Fruit fly (Drosophila melanogaster) whole organism, prepupa: Measurements from ENCODE around the gene plh.

Source experiments
- Blimp-1 ChIP-seq: fragments of 200-800 bp; sonication (Bioruptor generic); optimal IDR thresholded peaks from 3 replicates; lab custom pipeline; 2017; ENCODE audit warnings: missing biosample characterization, missing genetic modification characterization, mild to moderate bottlenecking, moderate library complexity, missing genetic modification reagents
- CG10669 ChIP-seq: fragments of 200-800 bp; sonication (Bioruptor generic); optimal IDR thresholded peaks from 3 replicates; lab custom pipeline; 2018; ENCODE audit warnings: missing biosample characterization, mild to moderate bottlenecking, missing genetic modification characterization, moderate library complexity
- CG11294 ChIP-seq: fragments of 200-800 bp; sonication (Bioruptor generic); IDR thresholded peaks from 2 replicates; pipeline ENCODE4 v1.3.6; 2022; ENCODE audit warnings: missing biosample characterization, missing genetic modification characterization
- CG11762 ChIP-seq: fragments of 200-800 bp; sonication (Bioruptor generic); optimal IDR thresholded peaks from 3 replicates; lab custom pipeline; 2016; ENCODE audit warnings: missing biosample characterization, missing genetic modification characterization; ENCODE audit not compliant: insufficient read depth
- CG11902 ChIP-seq: fragments of 200-800 bp; sonication (Bioruptor generic); optimal IDR thresholded peaks from 3 replicates; lab custom pipeline; 2016; ENCODE audit warnings: missing biosample characterization, missing genetic modification characterization
- CG15336 ChIP-seq: fragments of 200-800 bp; sonication (Bioruptor generic); IDR thresholded peaks from 2 replicates; pipeline ENCODE4 v1.3.6; 2022; ENCODE audit warnings: missing biosample characterization, missing genetic modification characterization
- CG16779 ChIP-seq: fragments of 200-800 bp; sonication (Bioruptor generic); optimal IDR thresholded peaks from 3 replicates; lab custom pipeline; 2017; ENCODE audit warnings: missing biosample characterization, mild to moderate bottlenecking, missing genetic modification characterization
- CG3032 ChIP-seq: fragments of 200-800 bp; optimal IDR thresholded peaks from 2 replicates; lab custom pipeline; 2019; ENCODE audit warnings: missing biosample characterization, mild to moderate bottlenecking, missing genetic modification characterization, moderate library complexity
- CG31627 ChIP-seq: fragments of 200-800 bp; sonication (Bioruptor generic); optimal IDR thresholded peaks from 3 replicates; lab custom pipeline; 2016; ENCODE audit warnings: missing biosample characterization, missing genetic modification characterization
- CG32006 ChIP-seq: fragments of 200-800 bp; sonication (Bioruptor generic); optimal IDR thresholded peaks from 3 replicates; lab custom pipeline; 2017; ENCODE audit warnings: missing biosample characterization, mild to moderate bottlenecking, missing genetic modification characterization
- CG34406 ChIP-seq: fragments of 200-800 bp; sonication (Bioruptor generic); optimal IDR thresholded peaks from 3 replicates; lab custom pipeline; 2016; ENCODE audit warnings: missing biosample characterization, missing genetic modification characterization
- CG3919 ChIP-seq: fragments of 200-800 bp; sonication (Bioruptor generic); optimal IDR thresholded peaks from 3 replicates; lab custom pipeline; 2016; ENCODE audit warnings: missing biosample characterization, missing genetic modification characterization
- CG6163 ChIP-seq: fragments of 200-800 bp; sonication (Bioruptor generic); IDR thresholded peaks from 3 replicates; pipeline ENCODE4 v1.3.6; 2022; ENCODE audit warnings: missing biosample characterization, missing genetic modification characterization
- CG6792 ChIP-seq: fragments of 200-800 bp; sonication (Bioruptor generic); optimal IDR thresholded peaks from 3 replicates; lab custom pipeline; 2016; ENCODE audit warnings: missing biosample characterization, missing genetic modification characterization
- CG6808 ChIP-seq: fragments of 200-800 bp; sonication (Bioruptor generic); optimal IDR thresholded peaks from 3 replicates; lab custom pipeline; 2017; ENCODE audit warnings: missing biosample characterization, missing genetic modification characterization, mild to moderate bottlenecking, moderate library complexity, missing genetic modification reagents
- CG6854 ChIP-seq: fragments of 200-800 bp; sonication (Bioruptor generic); optimal IDR thresholded peaks from 2 replicates; lab custom pipeline; 2017; ENCODE audit warnings: missing biosample characterization, mild to moderate bottlenecking, missing genetic modification characterization
- CG7368 ChIP-seq: fragments of 200-800 bp; sonication (Bioruptor generic); optimal IDR thresholded peaks from 3 replicates; lab custom pipeline; 2016; ENCODE audit warnings: missing biosample characterization, missing genetic modification characterization
- CG8119 ChIP-seq: fragments of 200-800 bp; sonication (Bioruptor generic); IDR thresholded peaks from 3 replicates; pipeline ENCODE4 v1.3.6; 2022; ENCODE audit warnings: missing biosample characterization, missing genetic modification characterization
- CG8319 ChIP-seq: fragments of 200-800 bp; sonication (Bioruptor generic); optimal IDR thresholded peaks from 3 replicates; lab custom pipeline; 2016; ENCODE audit warnings: missing biosample characterization, missing genetic modification characterization
- CG8632 ChIP-seq: fragments of 200-800 bp; sonication (Bioruptor generic); optimal IDR thresholded peaks from 3 replicates; lab custom pipeline; 2016; ENCODE audit warnings: missing biosample characterization, missing genetic modification characterization
- CG9139 ChIP-seq: fragments of 200-800 bp; sonication (Bioruptor generic); optimal IDR thresholded peaks from 3 replicates; lab custom pipeline; 2017; ENCODE audit warnings: missing biosample characterization, mild to moderate bottlenecking, missing genetic modification characterization
- Eip75B ChIP-seq: fragments of 200-800 bp; sonication (Bioruptor generic); optimal IDR thresholded peaks from 3 replicates; lab custom pipeline; 2016; ENCODE audit warnings: missing biosample characterization, missing genetic modification characterization
- Eip78C ChIP-seq: fragments of 200-800 bp; sonication (Bioruptor generic); peaks from one replicate; lab custom pipeline; 2016; ENCODE audit warnings: missing biosample characterization, missing genetic modification characterization
- Eip93F ChIP-seq: fragments of 200-800 bp; sonication (Bioruptor generic); optimal IDR thresholded peaks from 2 replicates; lab custom pipeline; 2016; ENCODE audit warnings: missing biosample characterization, mild to moderate bottlenecking, missing genetic modification characterization
- Ets21C ChIP-seq: fragments of 200-800 bp; sonication (Bioruptor generic); optimal IDR thresholded peaks from 3 replicates; lab custom pipeline; 2016; ENCODE audit warnings: missing biosample characterization, missing genetic modification characterization
- Ets96B ChIP-seq: fragments of 200-800 bp; optimal IDR thresholded peaks from 2 replicates; lab custom pipeline; 2019; ENCODE audit warnings: missing biosample characterization, mild to moderate bottlenecking, missing genetic modification characterization, moderate library complexity
- Gug ChIP-seq: fragments of 200-800 bp; sonication (Bioruptor generic); IDR thresholded peaks from 2 replicates; pipeline ENCODE4 v1.3.6; 2022; ENCODE audit warnings: missing biosample characterization, missing genetic modification characterization
- Hr38 ChIP-seq: sonication (Bioruptor generic); optimal IDR thresholded peaks from 2 replicates; lab custom pipeline; 2016; ENCODE audit warnings: missing biosample characterization, missing genetic modification characterization
- Hr39 ChIP-seq: fragments of 200-800 bp; sonication (Bioruptor generic); optimal IDR thresholded peaks from 2 replicates; lab custom pipeline; 2016; ENCODE audit warnings: missing biosample characterization, missing genetic modification characterization
- Hr4 ChIP-seq: fragments of 200-800 bp; sonication (Bioruptor generic); optimal IDR thresholded peaks from 3 replicates; lab custom pipeline; 2016; ENCODE audit warnings: missing biosample characterization, missing genetic modification characterization
- Lpt ChIP-seq: fragments of 200-800 bp; sonication (Bioruptor generic); optimal IDR thresholded peaks from 3 replicates; lab custom pipeline; 2016; ENCODE audit warnings: missing biosample characterization, missing genetic modification characterization
- Met ChIP-seq: fragments of 200-800 bp; sonication (Bioruptor generic); optimal IDR thresholded peaks from 3 replicates; lab custom pipeline; 2016; ENCODE audit warnings: missing biosample characterization, missing genetic modification characterization
- OdsH ChIP-seq: fragments of 200-800 bp; sonication (Bioruptor generic); optimal IDR thresholded peaks from 3 replicates; lab custom pipeline; 2016; ENCODE audit warnings: missing biosample characterization, missing genetic modification characterization
- Smox ChIP-seq: fragments of 200-800 bp; sonication (Bioruptor generic); optimal IDR thresholded peaks from 3 replicates; lab custom pipeline; 2016; ENCODE audit warnings: missing biosample characterization, missing genetic modification characterization
- Sox102F ChIP-seq: fragments of 200-800 bp; sonication (Bioruptor generic); optimal IDR thresholded peaks from 2 replicates; lab custom pipeline; 2016; ENCODE audit warnings: missing biosample characterization, mild to moderate bottlenecking, missing genetic modification characterization
- Sox15 ChIP-seq: fragments of 200-800 bp; sonication (Bioruptor generic); optimal IDR thresholded peaks from 3 replicates; lab custom pipeline; 2016; ENCODE audit warnings: missing biosample characterization, missing genetic modification characterization
- achi ChIP-seq: fragments of 200-800 bp; sonication (Bioruptor generic); optimal IDR thresholded peaks from 3 replicates; lab custom pipeline; 2016; ENCODE audit warnings: missing biosample characterization, missing genetic modification characterization
- acj6 ChIP-seq: fragments of 200-800 bp; sonication (Bioruptor generic); optimal IDR thresholded peaks from 3 replicates; lab custom pipeline; 2016; ENCODE audit warnings: missing biosample characterization, missing genetic modification characterization
- cyc ChIP-seq: fragments of 200-800 bp; sonication (Bioruptor generic); optimal IDR thresholded peaks from 3 replicates; lab custom pipeline; 2016; ENCODE audit warnings: missing biosample characterization, missing genetic modification characterization
- dac ChIP-seq: fragments of 200-800 bp; sonication (Bioruptor generic); optimal IDR thresholded peaks from 2 replicates; lab custom pipeline; 2017; ENCODE audit warnings: missing biosample characterization, mild to moderate bottlenecking, missing genetic modification characterization
- dsx ChIP-seq: fragments of 200-800 bp; optimal IDR thresholded peaks from 3 replicates; lab custom pipeline; 2019; ENCODE audit warnings: missing biosample characterization, mild to moderate bottlenecking, missing genetic modification characterization, moderate library complexity; ENCODE audit not compliant: poor library complexity, severe bottlenecking
- eg ChIP-seq: fragments of 200-800 bp; sonication (Bioruptor generic); IDR thresholded peaks from 3 replicates; pipeline ENCODE4 v1.3.6; 2022; ENCODE audit warnings: missing biosample characterization, missing genetic modification characterization
- esn ChIP-seq: fragments of 200-800 bp; sonication (Bioruptor generic); optimal IDR thresholded peaks from 2 replicates; lab custom pipeline; 2016; ENCODE audit warnings: missing biosample characterization, mild to moderate bottlenecking, missing genetic modification characterization, moderate library complexity
- fd59A ChIP-seq: fragments of 200-800 bp; sonication (Bioruptor generic); optimal IDR thresholded peaks from 2 replicates; lab custom pipeline; 2017; ENCODE audit warnings: missing biosample characterization, mild to moderate bottlenecking, missing genetic modification characterization, missing genetic modification reagents
- fd85E ChIP-seq: fragments of 200-800 bp; sonication (Bioruptor generic); optimal IDR thresholded peaks from 3 replicates; lab custom pipeline; 2016; ENCODE audit warnings: missing biosample characterization, missing genetic modification characterization
- fkh ChIP-seq: fragments of 200-800 bp; sonication (Bioruptor generic); optimal IDR thresholded peaks from 3 replicates; lab custom pipeline; 2017; ENCODE audit warnings: missing biosample characterization, mild to moderate bottlenecking, missing genetic modification characterization, moderate library complexity
- lz ChIP-seq: fragments of 200-800 bp; sonication (Bioruptor generic); optimal IDR thresholded peaks from 3 replicates; lab custom pipeline; 2016; ENCODE audit warnings: missing biosample characterization, missing genetic modification characterization
- net ChIP-seq: fragments of 200-800 bp; sonication (Bioruptor generic); optimal IDR thresholded peaks from 3 replicates; lab custom pipeline; 2016; ENCODE audit warnings: missing biosample characterization, missing genetic modification characterization
- pdm3 ChIP-seq: fragments of 200-800 bp; sonication (Bioruptor generic); optimal IDR thresholded peaks from 3 replicates; lab custom pipeline; 2016; ENCODE audit warnings: missing biosample characterization, missing genetic modification characterization
- spab ChIP-seq: fragments of 200-800 bp; sonication (Bioruptor generic); optimal IDR thresholded peaks from 2 replicates; lab custom pipeline; 2017; ENCODE audit warnings: missing biosample characterization, mild to moderate bottlenecking, missing genetic modification characterization, missing genetic modification reagents
- ss ChIP-seq, 2 experiments: fragments of 200-800 bp; sonication (Bioruptor generic); optimal IDR thresholded peaks; 2 replicates in 1 of 2; 3 replicates in 1 of 2; lab custom pipeline; 2017 to 2018; ENCODE audit warnings: mild to moderate bottlenecking in 2 of 2, missing biosample characterization in 2 of 2, missing genetic modification characterization in 2 of 2, moderate library complexity in 1 of 2
- svp ChIP-seq: fragments of 200-800 bp; sonication (Bioruptor generic); peaks from one replicate; lab custom pipeline; 2016; ENCODE audit warnings: missing biosample characterization, missing genetic modification characterization
- topi ChIP-seq: fragments of 200-800 bp; sonication (Bioruptor generic); optimal IDR thresholded peaks from 3 replicates; lab custom pipeline; 2016; ENCODE audit warnings: missing biosample characterization, missing genetic modification characterization

Gene plh

DNA sequence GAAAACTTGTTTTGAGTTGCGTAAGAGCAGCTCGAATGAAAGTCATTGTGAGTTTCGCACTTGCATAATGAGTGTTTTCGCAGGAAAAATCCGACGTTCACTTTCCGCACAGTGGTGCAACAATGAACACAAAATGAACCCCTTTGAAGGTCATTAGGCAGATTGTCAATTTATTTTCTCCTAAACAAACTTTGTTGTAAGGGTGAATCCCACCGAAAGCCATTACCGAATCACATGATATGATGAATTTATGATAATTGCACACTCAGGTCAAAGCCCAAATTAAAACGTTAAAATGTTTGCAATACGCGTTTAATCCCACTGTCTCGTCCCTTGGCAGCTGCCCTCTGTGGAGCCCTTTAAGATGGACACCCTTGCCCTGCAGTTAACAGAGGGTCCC lies 43.5 kb downstream of the plh start:
- TF ChIP-seq fd59A (GFP tag; lab: Kevin White, UChicago) (no peak), CG6792 (GFP tag; lab: Kevin White, UChicago) (no peak), CG8632 (GFP tag; lab: Kevin White, UChicago) (peak; percentile 11), lz (GFP tag; lab: Kevin White, UChicago) (peak; percentile 24), esn (GFP tag; lab: Kevin White, UChicago) (peak; percentile 20), CG8319 (no peak), Eip75B (GFP tag; lab: Kevin White, UChicago) (peak; percentile 0), CG6163 (GFP tag; lab: Robert Waterston, UW) (peak; percentile 32; the same call in 1 of the 3 replicates), CG34406 (GFP tag; lab: Kevin White, UChicago) (no peak), svp (GFP tag; lab: Kevin White, UChicago) (no peak), eg (GFP tag; lab: Robert Waterston, UW) (no peak), CG3919 (peak; percentile 35), net (peak; percentile 0), pdm3 (GFP tag; lab: Kevin White, UChicago) (peak; percentile 10), CG3032 (tag; lab: Kevin White, UChicago) (no peak), acj6 (GFP tag; lab: Kevin White, UChicago) (no peak), CG7368 (GFP tag; lab: Kevin White, UChicago) (peak; percentile 15), Lpt (GFP tag; lab: Kevin White, UChicago) (peak; percentile 9), Ets21C (GFP tag; lab: Kevin White, UChicago) (no peak), cyc (GFP tag; lab: Kevin White, UChicago) (no peak), CG10669 (GFP tag; lab: Kevin White, UChicago) (no peak), Gug (no peak), fkh (GFP tag; lab: Kevin White, UChicago) (no peak), Blimp-1 (GFP tag; lab: Kevin White, UChicago) (peak; percentile 5), Hr38 (GFP tag; lab: Kevin White, UChicago) (no peak), dac (GFP tag; lab: Kevin White, UChicago) (peak; percentile 14), CG11294 (GFP tag; lab: Robert Waterston, UW) (no peak), CG11762 (no peak), ss (GFP tag; optimal IDR thresholded peaks at IDR 0.05; lab: Kevin White, UChicago) (no peak), Met (peak; percentile 13), OdsH (no peak), CG9139 (no peak), fd85E (no peak), Hr39 (peak; percentile 12), CG31627 (GFP tag; lab: Kevin White, UChicago) (no peak), CG6808 (no peak), CG8119 (GFP tag; lab: Robert Waterston, UW) (peak; percentile 32; the same call in 1 of the 3 replicates), spab (GFP tag; lab: Kevin White, UChicago) (no peak), CG32006 (GFP tag; lab: Kevin White, UChicago) (peak; percentile 39), Smox (GFP tag; lab: Kevin White, UChicago) (no peak), Ets96B (tag; lab: Kevin White, UChicago) (no peak), CG15336 (GFP tag; lab: Robert Waterston, UW) (peak; percentile 55), CG6854 (GFP tag; lab: Kevin White, UChicago) (no peak), Eip78C (GFP tag; lab: Kevin White, UChicago) (peak; percentile 82), topi (GFP tag; lab: Kevin White, UChicago) (peak; percentile 20), Sox15 (no peak), Hr4 (GFP tag; lab: Kevin White, UChicago) (peak; percentile 56), dsx (GFP tag; lab: Kevin White, UChicago) (no peak), Eip93F (GFP tag; lab: Kevin White, UChicago) (no peak), achi (GFP tag; lab: Kevin White, UChicago) (peak; percentile 30), Sox102F (GFP tag; lab: Kevin White, UChicago) (no peak), CG16779 (tag; lab: Kevin White, UChicago) (no peak), CG11902 (GFP tag; lab: Kevin White, UChicago) (no peak)
